Worm (Caenorhabditis elegans): ENCODE measurements around the gene C14E2.5.

ce11 chrX:1826166-1826565 lies 1.0 kb upstream of the C14E2.5 start, which contains the start of gene C14E2.1:
- TF ChIP-seq ZK185.1 (tag; optimal IDR thresholded peaks at IDR 0.05; ENCODE audit: poor library complexity, severe bottlenecking): no peak
- TF ChIP-seq mes-4 (tag; optimal IDR thresholded peaks at IDR 0.05): no peak
- no peak for TF ChIP-seq madf-3 (GFP tag; IDR thresholded peaks at IDR 0.05)
- no peak for TF ChIP-seq egl-18 (GFP tag; IDR thresholded peaks at IDR 0.05)
- TF ChIP-seq ceh-91 (GFP tag; IDR thresholded peaks at IDR 0.05): no peak
- no peak for TF ChIP-seq unc-62 (GFP tag; optimal IDR thresholded peaks at IDR 0.05)
- TF ChIP-seq ama-1 (optimal IDR thresholded peaks at IDR 0.05): no peak
- TF ChIP-seq ama-1 (GFP tag; optimal IDR thresholded peaks at IDR 0.05): no peak
- TF ChIP-seq snpc-4 (GFP tag; optimal IDR thresholded peaks at IDR 0.05): no peak
- TF ChIP-seq snpc-4 (tag; optimal IDR thresholded peaks at IDR 0.05): no peak
- no peak for TF ChIP-seq pha-4 (tag; optimal IDR thresholded peaks at IDR 0.05)
- no peak for TF ChIP-seq lsl-1 (GFP tag; optimal IDR thresholded peaks at IDR 0.05)
- no peak for TF ChIP-seq F49E8.2 (tag; optimal IDR thresholded peaks at IDR 0.05; ENCODE audit: insufficient read depth)
- TF ChIP-seq mel-28 (tag; optimal IDR thresholded peaks at IDR 0.05; ENCODE audit: borderline replicate concordance): no peak
- TF ChIP-seq ceh-100 (GFP tag; IDR thresholded peaks at IDR 0.05): no peak

Measured in whole organism, young adult.